Worm (Caenorhabditis elegans) whole organism, L1 larva: ENCODE data around the gene gpa-10.
A peak's percentile ranks its signal among the peaks of the same experiment; 100 is the strongest.

Source experiments
- C34B4.2 ChIP-seq: sonication (generic microtip); optimal IDR thresholded peaks from 2 replicates; lab custom pipeline; 2017; ENCODE audit warnings: mild to moderate bottlenecking, missing genetic modification characterization, missing compliant biosample characterization
- F16B12.6 ChIP-seq: fragments of 150-350 bp; optimal IDR thresholded peaks from 2 replicates; lab custom pipeline; 2014; ENCODE audit warnings: missing biosample characterization, missing genetic modification characterization
- alr-1 ChIP-seq: fragments of 200-800 bp; sonication (Bioruptor generic); optimal IDR thresholded peaks from 2 replicates; lab custom pipeline; 2018; ENCODE audit warnings: borderline replicate concordance, mild to moderate bottlenecking, missing genetic modification characterization, missing compliant biosample characterization
- aly-2 ChIP-seq: fragments of 150-350 bp; optimal IDR thresholded peaks from 2 replicates; lab custom pipeline; 2014; ENCODE audit warnings: missing biosample characterization, missing genetic modification characterization
- ama-1 ChIP-seq: fragments of 150-350 bp; optimal IDR thresholded peaks from 2 replicates; lab custom pipeline; 2014
- ceh-8 ChIP-seq: fragments of 200-800 bp; sonication (Bioruptor generic); optimal IDR thresholded peaks from 2 replicates; lab custom pipeline; 2018; ENCODE audit warnings: mild to moderate bottlenecking, missing genetic modification characterization, moderate library complexity, missing compliant biosample characterization
- ceh-82 ChIP-seq, 3 experiments: fragments of 150-350 bp in 1 of 3; sonication (generic microtip) in 2 of 3; optimal IDR thresholded peaks; 2 replicates each; lab custom pipeline; 2014 to 2017; ENCODE audit warnings: missing biosample characterization in 3 of 3, missing genetic modification characterization in 3 of 3
- dpl-1 ChIP-seq, 3 experiments: fragments of 150-350 bp in 2 of 3; sonication (generic microtip) in 1 of 3; optimal IDR thresholded peaks; 2 replicates each; lab custom pipeline; 2014 to 2017; ENCODE audit warnings: missing biosample characterization in 3 of 3, missing genetic modification characterization in 3 of 3, missing genetic modification reagents in 3 of 3
- dsc-1 ChIP-seq: sonication (generic microtip); optimal IDR thresholded peaks from 2 replicates; lab custom pipeline; 2016; ENCODE audit warnings: mild to moderate bottlenecking, missing genetic modification characterization, missing compliant biosample characterization
- efl-1 ChIP-seq, 4 experiments: fragments of 150-350 bp; optimal IDR thresholded peaks in 3 of 4; peaks in 1 of 4; 1 replicate in 1 of 4; 2 replicates in 3 of 4; lab custom pipeline; 2014; ENCODE audit warnings: missing biosample characterization in 2 of 4, missing genetic modification characterization in 2 of 4, missing genetic modification reagents in 2 of 4
- efl-3 ChIP-seq: fragments of 200-800 bp; sonication (Bioruptor generic); optimal IDR thresholded peaks from 2 replicates; lab custom pipeline; 2018; ENCODE audit warnings: mild to moderate bottlenecking, missing genetic modification characterization, missing compliant biosample characterization
- egl-13 ChIP-seq: sonication (generic microtip); optimal IDR thresholded peaks from 2 replicates; lab custom pipeline; 2016; ENCODE audit warnings: missing genotype, missing genetic modification reagents, missing genetic modification characterization, missing compliant biosample characterization
- egl-27 ChIP-seq, 2 experiments: fragments of 150-350 bp in 1 of 2; sonication (generic microtip); optimal IDR thresholded peaks; 3 replicates each; lab custom pipeline; 2017 to 2018; ENCODE audit warnings: missing biosample characterization in 2 of 2, missing genetic modification characterization in 2 of 2, missing genetic modification reagents in 2 of 2
- elt-3 ChIP-seq, 6 experiments: fragments of 150-350 bp in 1 of 6; sonication (generic microtip); optimal IDR thresholded peaks; 2 replicates each; lab custom pipeline; 2017 to 2018; ENCODE audit warnings: missing biosample characterization in 6 of 6, missing genetic modification characterization in 6 of 6, inconsistent platforms in 1 of 6
- fkh-10 ChIP-seq: sonication (generic microtip); optimal IDR thresholded peaks from 2 replicates; lab custom pipeline; 2017; ENCODE audit warnings: missing biosample characterization, missing genetic modification reagents, missing genetic modification characterization
- fkh-4 ChIP-seq: sonication (generic microtip); optimal IDR thresholded peaks from 2 replicates; lab custom pipeline; 2016; ENCODE audit warnings: missing compliant biosample characterization, missing genetic modification characterization, borderline replicate concordance
- fos-1 ChIP-seq: fragments of 150-350 bp; optimal IDR thresholded peaks from 2 replicates; lab custom pipeline; 2014; ENCODE audit warnings: missing biosample characterization, missing genetic modification characterization
- grh-1 ChIP-seq: fragments of 200-800 bp; sonication (Bioruptor generic); IDR thresholded peaks from 2 replicates; pipeline ENCODE4 v1.3.6; 2022; ENCODE audit warnings: missing genetic modification reagents, missing genetic modification characterization, missing compliant biosample characterization
- hpl-2 ChIP-seq: fragments of 150-350 bp; optimal IDR thresholded peaks from 2 replicates; lab custom pipeline; 2014; ENCODE audit warnings: missing biosample characterization, missing genetic modification reagents, missing genetic modification characterization
- isw-1 ChIP-seq: fragments of 200-800 bp; sonication (Bioruptor generic); IDR thresholded peaks from 2 replicates; pipeline ENCODE4 v1.3.6; 2022; ENCODE audit warnings: missing genetic modification characterization, missing compliant biosample characterization
- lin-14 ChIP-seq: fragments of 200-800 bp; sonication (Bioruptor generic); optimal IDR thresholded peaks from 2 replicates; lab custom pipeline; 2018; ENCODE audit warnings: mild to moderate bottlenecking, missing genetic modification characterization, moderate library complexity, missing compliant biosample characterization
- lin-15B ChIP-seq: fragments of 150-350 bp; sonication (generic microtip); optimal IDR thresholded peaks from 3 replicates; lab custom pipeline; 2014; ENCODE audit warnings: missing biosample characterization, missing genetic modification characterization
- lin-39 ChIP-seq: fragments of 150-350 bp; optimal IDR thresholded peaks from 2 replicates; lab custom pipeline; 2014; ENCODE audit warnings: missing biosample characterization, missing genetic modification reagents, missing genetic modification characterization
- lir-3 ChIP-seq: sonication (generic microtip); optimal IDR thresholded peaks from 2 replicates; lab custom pipeline; 2016; ENCODE audit warnings: mild to moderate bottlenecking, missing genetic modification characterization, moderate library complexity, missing compliant biosample characterization; ENCODE audit not compliant: poor library complexity
- lsy-2 ChIP-seq, 2 experiments: fragments of 150-350 bp; optimal IDR thresholded peaks; 2 replicates each; lab custom pipeline; 2014; ENCODE audit warnings: missing biosample characterization in 2 of 2, missing genetic modification characterization in 2 of 2
- mab-9 ChIP-seq: fragments of 200-800 bp; sonication (Bioruptor generic); IDR thresholded peaks from 2 replicates; pipeline ENCODE4 v1.3.6; 2022; ENCODE audit warnings: missing genetic modification reagents, missing genetic modification characterization, missing compliant biosample characterization
- mdl-1 ChIP-seq, 2 experiments: fragments of 150-350 bp; optimal IDR thresholded peaks; 2 replicates each; lab custom pipeline; 2014 to 2017; ENCODE audit warnings: missing biosample characterization in 2 of 2, missing genetic modification characterization in 2 of 2, inconsistent platforms in 1 of 2
- mep-1 ChIP-seq: fragments of 150-350 bp; optimal IDR thresholded peaks from 2 replicates; lab custom pipeline; 2014; ENCODE audit warnings: missing biosample characterization, missing genetic modification characterization
- nhr-11 ChIP-seq: fragments of 150-350 bp; optimal IDR thresholded peaks from 2 replicates; lab custom pipeline; 2014; ENCODE audit warnings: missing biosample characterization, missing genetic modification characterization
- nhr-237 ChIP-seq: fragments of 150-350 bp; optimal IDR thresholded peaks from 2 replicates; lab custom pipeline; 2014; ENCODE audit warnings: missing biosample characterization, missing genetic modification characterization
- nhr-47 ChIP-seq: sonication (generic microtip); optimal IDR thresholded peaks from 2 replicates; lab custom pipeline; 2016; ENCODE audit warnings: mild to moderate bottlenecking, missing genetic modification characterization, moderate library complexity, missing compliant biosample characterization
- nhr-71 ChIP-seq: sonication (generic microtip); optimal IDR thresholded peaks from 2 replicates; lab custom pipeline; 2016; ENCODE audit warnings: mild to moderate bottlenecking, missing genetic modification characterization, moderate library complexity, missing compliant biosample characterization
- nhr-76 ChIP-seq: sonication (generic microtip); optimal IDR thresholded peaks from 2 replicates; lab custom pipeline; 2017; ENCODE audit warnings: missing biosample characterization, missing genetic modification characterization
- pag-3 ChIP-seq: sonication (generic microtip); optimal IDR thresholded peaks from 2 replicates; lab custom pipeline; 2017; ENCODE audit warnings: missing genetic modification characterization, mild to moderate bottlenecking, missing compliant biosample characterization, antibody characterized with exemption, borderline replicate concordance; ENCODE audit not compliant: insufficient read depth
- pax-3 ChIP-seq: fragments of 200-800 bp; sonication (Bioruptor generic); optimal IDR thresholded peaks from 2 replicates; lab custom pipeline; 2018; ENCODE audit warnings: mild to moderate bottlenecking, missing genetic modification characterization, moderate library complexity, missing compliant biosample characterization
- rnt-1 ChIP-seq: sonication (generic microtip); optimal IDR thresholded peaks from 2 replicates; lab custom pipeline; 2016; ENCODE audit warnings: mild to moderate bottlenecking, missing genetic modification characterization, moderate library complexity, missing compliant biosample characterization
- skn-1 ChIP-seq: fragments of 150-350 bp; optimal IDR thresholded peaks from 2 replicates; lab custom pipeline; 2014; ENCODE audit warnings: missing biosample characterization, missing genetic modification characterization
- sptf-1 ChIP-seq: fragments of 150-350 bp; optimal IDR thresholded peaks from 2 replicates; lab custom pipeline; 2014; ENCODE audit warnings: missing biosample characterization, missing genetic modification characterization
- swsn-7 ChIP-seq: sonication (generic microtip); optimal IDR thresholded peaks from 2 replicates; lab custom pipeline; 2016; ENCODE audit warnings: missing genetic modification characterization, missing compliant biosample characterization
- tlp-1 ChIP-seq: fragments of 150-350 bp; optimal IDR thresholded peaks from 2 replicates; lab custom pipeline; 2014; ENCODE audit warnings: missing biosample characterization, missing genetic modification characterization
- unc-130 ChIP-seq: fragments of 150-350 bp; optimal IDR thresholded peaks from 2 replicates; lab custom pipeline; 2017; ENCODE audit warnings: missing biosample characterization, missing genetic modification characterization, inconsistent platforms
- unc-86 ChIP-seq: sonication (generic microtip); optimal IDR thresholded peaks from 2 replicates; lab custom pipeline; 2016; ENCODE audit warnings: missing genetic modification characterization, missing compliant biosample characterization
- vab-15 ChIP-seq: sonication (generic microtip); optimal IDR thresholded peaks from 2 replicates; lab custom pipeline; 2017; ENCODE audit warnings: missing genotype, mild to moderate bottlenecking, missing genetic modification characterization, missing compliant biosample characterization
- xbp-1 ChIP-seq: sonication (generic microtip); optimal IDR thresholded peaks from 2 replicates; lab custom pipeline; 2016; ENCODE audit warnings: missing genetic modification characterization, missing compliant biosample characterization
- ztf-11 ChIP-seq, 2 experiments: sonication (generic microtip); optimal IDR thresholded peaks; 2 replicates each; lab custom pipeline; 2016 to 2017; ENCODE audit warnings: missing genetic modification characterization in 2 of 2, missing biosample characterization in 1 of 2, missing compliant biosample characterization in 1 of 2

gpa-10 gene

ce11 chrV:6896700-6897099 is 42.1 kb upstream of the gpa-10 start, which contains the start of gene K11C4.1:
K11C4.1 (plus strand) TSS chrV:6897000.
- TF ChIP-seq aly-2 (tag; lab: Kevin White, UChicago) (no peak), nhr-237 (tag; lab: Kevin White, UChicago) (no peak), grh-1 (GFP tag; lab: Robert Waterston, UW) (no peak), isw-1 (GFP tag; lab: Robert Waterston, UW) (no peak), rnt-1 (no peak), efl-1 (optimal IDR thresholded peaks at IDR 0.05; lab: Kevin White, UChicago) (no peak), efl-1 (GFP tag; optimal IDR thresholded peaks at IDR 0.05 in 1 of 2; lab: Kevin White, UChicago) (peak in 1 of 2 experiments; percentile 73), swsn-7 (no peak)
- TF ChIP-seq, all 84 proteins: peak for 1

- TF ChIP-seq dpl-1 (GFP tag; optimal IDR thresholded peaks at IDR 0.05; lab: Kevin White, UChicago): no peak
- no peak for TF ChIP-seq F16B12.6
- no peak for TF ChIP-seq aly-2 (tag; lab: Kevin White, UChicago)
- TF ChIP-seq lir-3 (tag; lab: Kevin White, UChicago): no peak
- no peak for TF ChIP-seq pax-3
- no peak for TF ChIP-seq mdl-1 (tag; optimal IDR thresholded peaks at IDR 0.05; lab: Kevin White, UChicago)
- TF ChIP-seq lin-15B: no peak
- no peak for TF ChIP-seq elt-3 (tag; optimal IDR thresholded peaks at IDR 0.05; lab: Kevin White, UChicago)
- no peak for TF ChIP-seq efl-3
- no peak for TF ChIP-seq skn-1
These were observed 40.2 kb upstream of the gpa-10 start, which contains the start of gene K11C4.2 for ce11 chrV:6894778-6895177. K11C4.2 (plus strand) TSS chrV:6895078.

ce11 chrV:6893681-6894080 is 39.1 kb upstream of the gpa-10 start:
- peak; percentile 15 for TF ChIP-seq rnt-1
- peak; percentile 17 for TF ChIP-seq nhr-71 (tag; lab: Kevin White, UChicago)
- TF ChIP-seq nhr-47: peak; percentile 10
- TF ChIP-seq pag-3 (tag; lab: Kevin White, UChicago): no peak
- no peak for TF ChIP-seq alr-1 (tag; lab: Kevin White, UChicago)
- no peak for TF ChIP-seq unc-130 (tag; lab: Kevin White, UChicago)
- TF ChIP-seq efl-1 (optimal IDR thresholded peaks at IDR 0.05; lab: Kevin White, UChicago): no peak
- peak in 1 of 2 experiments; percentile 35 for TF ChIP-seq efl-1 (GFP tag; optimal IDR thresholded peaks at IDR 0.05 in 1 of 2; lab: Kevin White, UChicago)
- TF ChIP-seq fos-1: no peak
- peak; percentile 51 for TF ChIP-seq lin-14 (GFP tag; lab: Kevin White, UChicago)
- TF ChIP-seq ceh-82 (tag; optimal IDR thresholded peaks at IDR 0.05; lab: Kevin White, UChicago): peak in 1 of 3 experiments; percentile 36
- TF ChIP-seq lsy-2 (tag; optimal IDR thresholded peaks at IDR 0.05; lab: Kevin White, UChicago): peak in 1 of 2 experiments; percentile 3
- TF ChIP-seq ama-1 (lab: Kevin White, UChicago): no peak
- no peak for TF ChIP-seq hpl-2 (GFP tag; lab: Kevin White, UChicago)

- TF ChIP-seq rnt-1 (peak; percentile 54), xbp-1 (tag; lab: Kevin White, UChicago) (peak; percentile 24), grh-1 (GFP tag; lab: Robert Waterston, UW) (no peak), mep-1 (no peak), egl-27 (tag; optimal IDR thresholded peaks at IDR 0.05; lab: Kevin White, UChicago) (no peak), fkh-4 (tag; lab: Kevin White, UChicago) (no peak), alr-1 (tag; lab: Kevin White, UChicago) (no peak), dsc-1 (tag; lab: Kevin White, UChicago) (peak; percentile 49), C34B4.2 (tag; lab: Kevin White, UChicago) (no peak), sptf-1 (tag; lab: Kevin White, UChicago) (no peak), egl-13 (tag; lab: Kevin White, UChicago) (no peak), nhr-237 (tag; lab: Kevin White, UChicago) (no peak), nhr-71 (tag; lab: Kevin White, UChicago) (peak; percentile 61), unc-130 (tag; lab: Kevin White, UChicago) (no peak), aly-2 (tag; lab: Kevin White, UChicago) (peak; percentile 71), nhr-76 (tag; lab: Kevin White, UChicago) (no peak), unc-86 (tag; lab: Kevin White, UChicago) (no peak), fkh-10 (GFP tag; lab: Kevin White, UChicago) (no peak), nhr-11 (tag; lab: Kevin White, UChicago) (no peak), ztf-11 (tag; optimal IDR thresholded peaks at IDR 0.05; lab: Kevin White, UChicago) (peak in 1 of 2 experiments; percentile 6), mab-9 (GFP tag; lab: Robert Waterston, UW) (0 out of 2 replicates have a peak, but pooled peaks have one; percentile 14), vab-15 (no peak), lin-39 (tag; lab: Kevin White, UChicago) (no peak), tlp-1 (tag; lab: Kevin White, UChicago) (no peak), ceh-8 (GFP tag; lab: Kevin White, UChicago) (no peak)
These were observed 34.2 kb upstream of the gpa-10 start for ce11 chrV:6888828-6889227.
